Worm (Caenorhabditis elegans): ENCODE measurements around the gene cisd-1.

The cisd-1 gene

ce11 chrII:11473525-11474181 is 4.2 kb upstream of the cisd-1 start, which contains the start of the genes metl-1 and W02B12.11 (continued):
- TF ChIP-seq nhr-111 (GFP tag; optimal IDR thresholded peaks at IDR 0.05): no peak
- TF ChIP-seq pha-4 (GFP tag; IDR thresholded peaks at IDR 0.05): peak; percentile 84
- TF ChIP-seq pha-4 (tag; optimal IDR thresholded peaks at IDR 0.05): peak; percentile 14
- no peak for TF ChIP-seq pqm-1 (tag; optimal IDR thresholded peaks at IDR 0.05)
- TF ChIP-seq nhr-41 (GFP tag; IDR thresholded peaks at IDR 0.05): peak; percentile 28; the same call in 1 of the 2 replicates
- TF ChIP-seq ces-1 (GFP tag; optimal IDR thresholded peaks at IDR 0.05): no peak
- peak; percentile 88 for TF ChIP-seq nhr-102 (tag; optimal IDR thresholded peaks at IDR 0.05)
- TF ChIP-seq mxl-2 (GFP tag; conservative IDR thresholded peaks at IDR 0.05): no peak
- TF ChIP-seq lir-3 (tag; optimal IDR thresholded peaks at IDR 0.05): no peak
- peak in 1 of 2 experiments; percentile 68 for TF ChIP-seq hif-1 (tag; optimal IDR thresholded peaks at IDR 0.05)
- no peak for TF ChIP-seq nhr-42 (GFP tag; IDR thresholded peaks at IDR 0.05)
- TF ChIP-seq nhr-6 (tag; optimal IDR thresholded peaks at IDR 0.05): peak; percentile 68
- no peak for TF ChIP-seq dmd-9 (GFP tag; IDR thresholded peaks at IDR 0.05)
- peak; percentile 40 for TF ChIP-seq F49E8.2 (tag; optimal IDR thresholded peaks at IDR 0.05; ENCODE audit: borderline replicate concordance)
- no peak for TF ChIP-seq ceh-44 (GFP tag; IDR thresholded peaks at IDR 0.05)
- no peak for TF ChIP-seq tag-97 (GFP tag; IDR thresholded peaks at IDR 0.05)
- no peak for TF ChIP-seq ceh-62 (tag; optimal IDR thresholded peaks at IDR 0.05)
- no peak for TF ChIP-seq daf-19 (GFP tag; conservative IDR thresholded peaks at IDR 0.05)
- no peak for TF ChIP-seq daf-12 (tag; optimal IDR thresholded peaks at IDR 0.05)
- TF ChIP-seq ctbp-1 (GFP tag; IDR thresholded peaks at IDR 0.05): peak; percentile 73
- TF ChIP-seq zip-2 (tag; optimal IDR thresholded peaks at IDR 0.05): peak; percentile 6
- no peak; the same call in 1 of the 2 replicates for TF ChIP-seq snpc-1.2 (GFP tag; IDR thresholded peaks at IDR 0.05)
- TF ChIP-seq nhr-25 (tag; optimal IDR thresholded peaks at IDR 0.05; ENCODE audit: borderline replicate concordance, insufficient read depth): peak; percentile 65
- TF ChIP-seq ZK337.2 (GFP tag; IDR thresholded peaks at IDR 0.05): no peak
- no peak for TF ChIP-seq F44E2.7 (GFP tag; IDR thresholded peaks at IDR 0.05)
- peak; percentile 88 for TF ChIP-seq dve-1 (tag; optimal IDR thresholded peaks at IDR 0.05; ENCODE audit: insufficient read depth)
- TF ChIP-seq nhr-10 (tag; optimal IDR thresholded peaks at IDR 0.05): no peak
- TF ChIP-seq fkh-10 (GFP tag; optimal IDR thresholded peaks at IDR 0.05): no peak
- TF ChIP-seq dmd-8 (GFP tag; IDR thresholded peaks at IDR 0.05): no peak
- TF ChIP-seq nhr-48 (tag; optimal IDR thresholded peaks at IDR 0.05): peak; percentile 68
- TF ChIP-seq php-3 (GFP tag; IDR thresholded peaks at IDR 0.05): peak; percentile 37; the same call in 1 of the 2 replicates
- TF ChIP-seq ceh-32 (tag; optimal IDR thresholded peaks at IDR 0.05; ENCODE audit: poor library complexity): no peak
- peak; percentile 65 for TF ChIP-seq jun-1 (tag; optimal IDR thresholded peaks at IDR 0.05)
- no peak for TF ChIP-seq fos-1 (tag; optimal IDR thresholded peaks at IDR 0.05)

ce11 chrII:11472542-11472941 is 3.1 kb upstream of the cisd-1 start:
- TF ChIP-seq nhr-28 (tag; optimal IDR thresholded peaks at IDR 0.05) (peak; percentile 91), lin-39 (tag; optimal IDR thresholded peaks at IDR 0.05) (no peak), spr-1 (tag; optimal IDR thresholded peaks at IDR 0.05) (no peak), mdt-29 (GFP tag; IDR thresholded peaks at IDR 0.05) (no peak), zfp-3 (GFP tag; conservative IDR thresholded peaks at IDR 0.05) (no peak), F26F4.8 (GFP tag; conservative IDR thresholded peaks at IDR 0.05) (no peak), pqm-1 (tag; optimal IDR thresholded peaks at IDR 0.05) (peak; percentile 71), mxl-2 (GFP tag; conservative IDR thresholded peaks at IDR 0.05) (no peak), mxl-3 (GFP tag; optimal IDR thresholded peaks at IDR 0.05) (peak; percentile 98), hlh-30 (tag; optimal IDR thresholded peaks at IDR 0.05; ENCODE audit: insufficient read depth) (peak; percentile 71), daf-12 (tag; optimal IDR thresholded peaks at IDR 0.05) (no peak), set-16 (GFP tag; IDR thresholded peaks at IDR 0.05) (no peak), nhr-25 (tag; optimal IDR thresholded peaks at IDR 0.05; ENCODE audit: borderline replicate concordance, insufficient read depth) (no peak), vab-7 (GFP tag; IDR thresholded peaks at IDR 0.05) (no peak), lsy-2 (tag; optimal IDR thresholded peaks at IDR 0.05) (peak in 1 of 2 experiments; percentile 56), daf-19 (GFP tag; conservative IDR thresholded peaks at IDR 0.05) (no peak), F37D6.2 (tag; optimal IDR thresholded peaks at IDR 0.05) (no peak), mdl-1 (tag; optimal IDR thresholded peaks at IDR 0.05) (peak; percentile 14 to 83), pha-4 (GFP tag; IDR thresholded peaks at IDR 0.05) (no peak), pha-4 (tag; optimal IDR thresholded peaks at IDR 0.05) (no peak), snpc-1.2 (GFP tag; IDR thresholded peaks at IDR 0.05) (no peak), zag-1 (tag; optimal IDR thresholded peaks at IDR 0.05) (no peak), attf-4 (tag; optimal IDR thresholded peaks at IDR 0.05) (no peak)
